Worm (Caenorhabditis elegans) whole organism, L4 larva: ENCODE results near the gene cdh-7.
A peak's percentile ranks its signal among the peaks of the same experiment; 100 is the strongest.

ENCODE experiments used
- D1046.2 ChIP-seq: fragments of 200-800 bp; sonication (Bioruptor generic); IDR thresholded peaks from 2 replicates; pipeline ENCODE4 v1.3.6; 2022; ENCODE audit warnings: missing genetic modification characterization, missing compliant biosample characterization
- F44E2.7 ChIP-seq: fragments of 200-800 bp; sonication (Bioruptor generic); IDR thresholded peaks from 2 replicates; pipeline ENCODE4 v2.1.2; 2022; ENCODE audit warnings: missing genetic modification characterization, missing compliant biosample characterization
- F49E8.2 ChIP-seq: sonication (generic microtip); optimal IDR thresholded peaks from 2 replicates; lab custom pipeline; 2016; ENCODE audit warnings: missing compliant biosample characterization, mild to moderate bottlenecking, missing genetic modification characterization, borderline replicate concordance
- R02D3.7 ChIP-seq: fragments of 150-350 bp; sonication (generic microtip); optimal IDR thresholded peaks from 3 replicates; lab custom pipeline; 2014; ENCODE audit warnings: missing biosample characterization, missing genetic modification characterization
- Y105C5A.15 ChIP-seq: fragments of 200-800 bp; sonication (Bioruptor generic); IDR thresholded peaks from 2 replicates; pipeline ENCODE4 v1.3.6; 2022; ENCODE audit warnings: missing genetic modification characterization, missing compliant biosample characterization
- Y5F2A.4 ChIP-seq: fragments of 200-800 bp; sonication (Bioruptor generic); optimal IDR thresholded peaks from 2 replicates; lab custom pipeline; 2018; ENCODE audit warnings: mild to moderate bottlenecking, missing genetic modification characterization, missing compliant biosample characterization
- aha-1 ChIP-seq: fragments of 150-350 bp; peaks from one replicate; lab custom pipeline; 2014; ENCODE audit warnings: missing biosample characterization, missing genetic modification characterization
- arid-1 ChIP-seq: fragments of 200-800 bp; sonication (Bioruptor generic); conservative IDR thresholded peaks from 2 replicates; pipeline ENCODE4 v1.3.6; 2022; ENCODE audit warnings: missing genetic modification reagents, missing genetic modification characterization, missing compliant biosample characterization
- attf-4 ChIP-seq: sonication (generic microtip); optimal IDR thresholded peaks from 3 replicates; lab custom pipeline; 2017; ENCODE audit warnings: missing biosample characterization, missing genetic modification characterization
- ceh-20 ChIP-seq: fragments of 200-800 bp; sonication (Bioruptor generic); IDR thresholded peaks from 2 replicates; pipeline ENCODE4 v1.3.6; 2022; ENCODE audit warnings: missing genetic modification reagents, missing genetic modification characterization, missing compliant biosample characterization
- ceh-62 ChIP-seq: sonication (generic microtip); optimal IDR thresholded peaks from 2 replicates; lab custom pipeline; 2017; ENCODE audit warnings: missing biosample characterization, missing genetic modification characterization
- cey-2 ChIP-seq: sonication (generic microtip); optimal IDR thresholded peaks from 3 replicates; lab custom pipeline; 2017; ENCODE audit warnings: missing genetic modification characterization, mild to moderate bottlenecking, missing compliant biosample characterization, antibody characterized with exemption, borderline replicate concordance; ENCODE audit not compliant: insufficient read depth
- daf-16 ChIP-seq, 3 experiments: sonication (generic microtip); optimal IDR thresholded peaks; 2 replicates each; lab custom pipeline; 2016 to 2017; ENCODE audit warnings: missing genetic modification characterization in 3 of 3, missing genetic modification reagents in 3 of 3, mild to moderate bottlenecking in 2 of 3, missing compliant biosample characterization in 2 of 3, missing biosample characterization in 1 of 3, moderate library complexity in 1 of 3
- daf-19 ChIP-seq: fragments of 200-800 bp; sonication (Bioruptor generic); conservative IDR thresholded peaks from 2 replicates; pipeline ENCODE4 v1.3.6; 2022; ENCODE audit warnings: missing genetic modification characterization, missing compliant biosample characterization
- dmd-6 ChIP-seq: fragments of 200-800 bp; sonication (Bioruptor generic); IDR thresholded peaks from 2 replicates; pipeline ENCODE4 v1.3.6; 2022; ENCODE audit warnings: missing genetic modification reagents, missing genetic modification characterization, missing compliant biosample characterization
- dmd-8 ChIP-seq: fragments of 200-800 bp; sonication (Bioruptor generic); IDR thresholded peaks from 2 replicates; pipeline ENCODE4 v1.3.6; 2022; ENCODE audit warnings: missing genetic modification characterization, missing compliant biosample characterization
- dpl-1 ChIP-seq: fragments of 150-350 bp; optimal IDR thresholded peaks from 2 replicates; lab custom pipeline; 2014; ENCODE audit warnings: missing biosample characterization, missing genetic modification reagents, missing genetic modification characterization
- duxl-1 ChIP-seq: sonication (generic microtip); optimal IDR thresholded peaks from 2 replicates; lab custom pipeline; 2016; ENCODE audit warnings: mild to moderate bottlenecking, missing genetic modification characterization, moderate library complexity, missing compliant biosample characterization; ENCODE audit not compliant: poor library complexity
- dve-1 ChIP-seq: sonication (generic microtip); optimal IDR thresholded peaks from 2 replicates; lab custom pipeline; 2017; ENCODE audit warnings: antibody characterized with exemption, mild to moderate bottlenecking, missing genetic modification characterization, missing compliant biosample characterization; ENCODE audit not compliant: insufficient read depth
- fkh-10 ChIP-seq: fragments of 150-350 bp; optimal IDR thresholded peaks from 2 replicates; lab custom pipeline; 2014; ENCODE audit warnings: missing biosample characterization, missing genetic modification reagents, missing genetic modification characterization
- gei-8 ChIP-seq: fragments of 200-800 bp; sonication (Bioruptor generic); optimal IDR thresholded peaks from 2 replicates; lab custom pipeline; 2018; ENCODE audit warnings: mild to moderate bottlenecking, missing genetic modification characterization, missing compliant biosample characterization
- hif-1 ChIP-seq, 2 experiments: sonication (generic microtip); optimal IDR thresholded peaks; 2 replicates each; lab custom pipeline; 2016 to 2017; ENCODE audit warnings: missing compliant biosample characterization in 2 of 2, missing genetic modification characterization in 2 of 2, missing genetic modification reagents in 2 of 2, missing genotype in 2 of 2, mild to moderate bottlenecking in 1 of 2
- hlh-11 ChIP-seq: fragments of 200-800 bp; sonication (Bioruptor generic); optimal IDR thresholded peaks from 2 replicates; lab custom pipeline; 2018; ENCODE audit warnings: mild to moderate bottlenecking, missing genetic modification characterization, missing compliant biosample characterization
- hlh-30 ChIP-seq: sonication (generic microtip); optimal IDR thresholded peaks from 2 replicates; lab custom pipeline; 2017; ENCODE audit warnings: antibody characterized with exemption, mild to moderate bottlenecking, missing genetic modification characterization, missing compliant biosample characterization; ENCODE audit not compliant: insufficient read depth
- lsy-2 ChIP-seq, 2 experiments: fragments of 150-350 bp in 1 of 2; sonication (generic microtip) in 1 of 2; optimal IDR thresholded peaks; 2 replicates each; lab custom pipeline; 2014 to 2017; ENCODE audit warnings: missing biosample characterization in 2 of 2, missing genetic modification characterization in 2 of 2
- madf-5 ChIP-seq, 2 experiments: fragments of 200-800 bp; sonication (Bioruptor generic); IDR thresholded peaks; 2 replicates each; pipeline ENCODE4 v1.3.6; 2022; ENCODE audit warnings: missing compliant biosample characterization in 2 of 2, missing genetic modification characterization in 2 of 2
- mdt-29 ChIP-seq: fragments of 200-800 bp; sonication (Bioruptor generic); IDR thresholded peaks from 2 replicates; pipeline ENCODE4 v1.3.6; 2022; ENCODE audit warnings: missing genetic modification reagents, missing genetic modification characterization, missing compliant biosample characterization
- mep-1 ChIP-seq: fragments of 150-350 bp; sonication (generic microtip); optimal IDR thresholded peaks from 3 replicates; lab custom pipeline; 2014; ENCODE audit warnings: missing biosample characterization, missing genetic modification characterization
- mes-2 ChIP-seq: sonication (generic microtip); optimal IDR thresholded peaks from 2 replicates; lab custom pipeline; 2016; ENCODE audit warnings: missing genotype, mild to moderate bottlenecking, missing genetic modification characterization, missing compliant biosample characterization; ENCODE audit not compliant: poor library complexity, severe bottlenecking
- nhr-10 ChIP-seq: fragments of 150-350 bp; optimal IDR thresholded peaks from 2 replicates; lab custom pipeline; 2014; ENCODE audit warnings: missing biosample characterization, missing genetic modification characterization
- nhr-102 ChIP-seq: sonication (generic microtip); optimal IDR thresholded peaks from 2 replicates; lab custom pipeline; 2016; ENCODE audit warnings: mild to moderate bottlenecking, missing genetic modification characterization, moderate library complexity, missing compliant biosample characterization
- nhr-25 ChIP-seq: sonication (generic microtip); optimal IDR thresholded peaks from 2 replicates; lab custom pipeline; 2017; ENCODE audit warnings: missing genetic modification characterization, mild to moderate bottlenecking, missing compliant biosample characterization, antibody characterized with exemption, moderate library complexity, borderline replicate concordance; ENCODE audit not compliant: insufficient read depth
- nhr-28 ChIP-seq: fragments of 150-350 bp; optimal IDR thresholded peaks from 2 replicates; lab custom pipeline; 2014; ENCODE audit warnings: missing biosample characterization, missing genetic modification characterization
- nhr-42 ChIP-seq: fragments of 200-800 bp; sonication (Bioruptor generic); IDR thresholded peaks from 2 replicates; pipeline ENCODE4 v1.3.6; 2022; ENCODE audit warnings: missing genetic modification characterization, missing compliant biosample characterization
- nhr-48 ChIP-seq: sonication (generic microtip); optimal IDR thresholded peaks from 2 replicates; lab custom pipeline; 2016; ENCODE audit warnings: mild to moderate bottlenecking, missing genetic modification characterization, missing compliant biosample characterization
- nhr-77 ChIP-seq: fragments of 150-350 bp; optimal IDR thresholded peaks from 2 replicates; lab custom pipeline; 2014; ENCODE audit warnings: missing biosample characterization, missing genetic modification characterization
- pha-4 ChIP-seq, 2 experiments: fragments of 150-350 bp in 1 of 2; fragments of 200-800 bp in 1 of 2; sonication (Bioruptor generic) in 1 of 2; IDR thresholded peaks in 1 of 2; optimal IDR thresholded peaks in 1 of 2; 2 replicates each; pipeline versions ENCODE4 v1.3.6 to Lab custom; 2014 to 2022; ENCODE audit warnings: missing genetic modification characterization in 2 of 2, missing genetic modification reagents in 2 of 2, missing biosample characterization in 1 of 2, missing compliant biosample characterization in 1 of 2
- pqm-1 ChIP-seq: sonication (generic microtip); optimal IDR thresholded peaks from 2 replicates; lab custom pipeline; 2017; ENCODE audit warnings: missing biosample characterization, missing genetic modification characterization
- skn-1 ChIP-seq: fragments of 150-350 bp; optimal IDR thresholded peaks from 2 replicates; lab custom pipeline; 2014; ENCODE audit warnings: missing biosample characterization, missing genetic modification characterization
- spr-3 ChIP-seq: fragments of 200-800 bp; sonication (Bioruptor generic); optimal IDR thresholded peaks from 2 replicates; lab custom pipeline; 2018; ENCODE audit warnings: mild to moderate bottlenecking, missing genetic modification characterization, missing compliant biosample characterization
- unc-39 ChIP-seq: sonication (generic microtip); optimal IDR thresholded peaks from 2 replicates; lab custom pipeline; 2017; ENCODE audit warnings: missing biosample characterization, missing genetic modification characterization
- zag-1 ChIP-seq: fragments of 150-350 bp; optimal IDR thresholded peaks from 2 replicates; lab custom pipeline; 2014; ENCODE audit warnings: missing biosample characterization, missing genetic modification characterization
- zfp-3 ChIP-seq: fragments of 200-800 bp; sonication (Bioruptor generic); conservative IDR thresholded peaks from 2 replicates; pipeline ENCODE4 v1.3.6; 2022; ENCODE audit warnings: missing genetic modification reagents, missing genetic modification characterization, missing compliant biosample characterization
- ztf-7 ChIP-seq: fragments of 150-350 bp; optimal IDR thresholded peaks from 2 replicates; lab custom pipeline; 2014; ENCODE audit warnings: missing biosample characterization, missing genetic modification characterization

The cdh-7 gene

DNA sequence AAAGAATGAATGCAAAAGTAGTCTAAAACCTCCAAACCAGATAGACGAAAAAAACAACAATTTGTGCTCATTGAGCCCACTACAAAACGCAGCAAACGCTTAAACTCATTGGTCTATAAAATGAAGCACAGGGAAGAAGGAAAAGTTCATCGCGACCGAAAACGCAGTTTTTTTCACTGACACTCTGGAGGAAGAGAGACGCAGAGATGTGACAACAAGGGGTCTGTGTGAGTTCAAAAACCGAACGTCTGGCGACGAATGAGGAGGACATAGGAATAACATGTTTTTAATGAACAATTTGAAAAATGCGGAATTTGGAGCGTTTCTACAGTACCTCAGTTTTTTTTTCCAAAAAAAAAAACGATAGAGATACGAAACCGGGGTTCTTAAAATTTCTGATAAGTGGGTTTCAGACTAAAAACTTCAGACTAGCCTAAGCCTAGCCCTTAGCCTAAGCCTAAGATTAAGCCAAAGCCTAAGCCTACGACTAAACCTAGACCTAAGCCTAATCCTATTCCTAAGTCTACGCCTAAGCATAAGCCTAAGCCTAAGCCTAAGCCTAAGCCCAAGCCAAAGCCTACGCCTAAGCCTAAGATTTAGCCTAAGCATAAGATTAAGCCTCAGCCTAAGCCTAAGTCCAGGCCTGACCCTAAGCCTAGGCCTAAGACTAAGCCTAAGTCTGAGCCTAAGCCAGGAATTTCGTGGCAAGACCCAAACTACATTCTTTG is 23.6 kb upstream of the cdh-7 start (continued):
- TF ChIP-seq lsy-2 (tag; optimal IDR thresholded peaks at IDR 0.05; lab: Kevin White, UChicago) (peak in 1 of 2 experiments; percentile 1), pqm-1 (peak; percentile 4), gei-8 (GFP tag; lab: Kevin White, UChicago) (no peak), zfp-3 (no peak), F49E8.2 (tag; lab: Kevin White, UChicago) (no peak), daf-19 (no peak), Y105C5A.15 (no peak), ceh-20 (GFP tag; lab: Robert Waterston, UW) (no peak), attf-4 (tag; lab: Kevin White, UChicago) (no peak)

DNA sequence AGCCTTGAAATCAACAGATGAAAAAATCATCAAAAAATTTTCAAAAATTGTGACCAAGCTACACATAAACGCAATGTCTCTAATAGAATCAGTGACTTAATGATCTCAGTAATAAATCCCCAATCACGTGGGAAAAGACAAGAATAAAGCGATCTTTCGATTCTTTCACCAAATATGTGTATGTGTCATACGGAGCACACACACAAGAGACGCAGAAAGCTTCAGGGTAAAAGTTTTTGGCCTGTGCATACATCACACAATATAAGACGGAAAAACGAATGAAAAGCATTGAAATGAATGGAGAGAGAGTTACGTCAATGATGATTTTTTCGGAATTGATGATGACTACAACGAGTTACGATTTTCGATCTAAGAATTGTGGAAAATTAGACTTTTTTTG is 22.6 kb upstream of the cdh-7 start:
- no peak for TF ChIP-seq ztf-7 (tag; lab: Kevin White, UChicago)
- peak; percentile 40; the same call in 1 of the 2 replicates for TF ChIP-seq dmd-6 (GFP tag; lab: Robert Waterston, UW)
- peak; percentile 8 for TF ChIP-seq dve-1 (tag; lab: Kevin White, UChicago)
- no peak for TF ChIP-seq zag-1 (tag; lab: Kevin White, UChicago)
- TF ChIP-seq hlh-30 (tag; lab: Kevin White, UChicago) = peak; percentile 1
- peak; percentile 28 for TF ChIP-seq nhr-28 (tag; lab: Kevin White, UChicago)
- TF ChIP-seq dmd-8 (GFP tag; lab: Robert Waterston, UW) = no peak
- peak; percentile 24 for TF ChIP-seq nhr-77 (tag; lab: Kevin White, UChicago)
- no peak for TF ChIP-seq Y5F2A.4 (GFP tag; lab: Kevin White, UChicago)
- peak; percentile 63 for TF ChIP-seq aha-1 (tag; lab: Kevin White, UChicago)
- TF ChIP-seq pha-4 (GFP tag; IDR thresholded peaks at IDR 0.05; lab: Robert Waterston, UW) = no peak
- peak; percentile 60 for TF ChIP-seq pha-4 (tag; optimal IDR thresholded peaks at IDR 0.05; lab: Kevin White, UChicago)

ce11 chrII:14822419-14822818 is 20.6 kb upstream of the cdh-7 start:
- TF ChIP-seq dmd-6 (GFP tag; lab: Robert Waterston, UW) = peak; percentile 92
- no peak for TF ChIP-seq skn-1 (tag; lab: Kevin White, UChicago)
- peak; percentile 66 for TF ChIP-seq nhr-102 (tag; lab: Kevin White, UChicago)
- TF ChIP-seq nhr-48 (tag; lab: Kevin White, UChicago) = peak; percentile 64
- TF ChIP-seq unc-39 (tag; lab: Kevin White, UChicago) = no peak
- peak; percentile 63 for TF ChIP-seq mes-2
- no peak for TF ChIP-seq madf-5 (GFP tag; IDR thresholded peaks at IDR 0.05; lab: Robert Waterston, UW)
- TF ChIP-seq arid-1 = no peak
- no peak for TF ChIP-seq daf-16 (GFP tag; optimal IDR thresholded peaks at IDR 0.05; lab: Kevin White, UChicago)
- TF ChIP-seq daf-16 (tag; optimal IDR thresholded peaks at IDR 0.05; lab: Kevin White, UChicago) = peak; percentile 69
- no peak for TF ChIP-seq fkh-10 (GFP tag; lab: Kevin White, UChicago)
- peak; percentile 97 for TF ChIP-seq nhr-77 (tag; lab: Kevin White, UChicago)
- TF ChIP-seq F44E2.7 (GFP tag; lab: Robert Waterston, UW) = no peak
- TF ChIP-seq cey-2 (tag; lab: Kevin White, UChicago) = no peak
- TF ChIP-seq nhr-28 (tag; lab: Kevin White, UChicago) = peak; percentile 88
- peak; percentile 80 for TF ChIP-seq mep-1
- TF ChIP-seq R02D3.7 = no peak
- peak in 1 of 2 experiments; percentile 3 for TF ChIP-seq hif-1 (tag; optimal IDR thresholded peaks at IDR 0.05; lab: Kevin White, UChicago)
- TF ChIP-seq nhr-10 = peak; percentile 54
- no peak for TF ChIP-seq ztf-7 (tag; lab: Kevin White, UChicago)
- peak; percentile 79 for TF ChIP-seq nhr-42 (GFP tag; lab: Robert Waterston, UW)
- TF ChIP-seq D1046.2 (GFP tag; lab: Robert Waterston, UW) = no peak
- TF ChIP-seq ceh-62 = no peak
- TF ChIP-seq hlh-11 (tag; lab: Kevin White, UChicago) = peak; percentile 88
- peak; percentile 78 for TF ChIP-seq nhr-25
- no peak for TF ChIP-seq mdt-29
- TF ChIP-seq spr-3 (GFP tag; lab: Kevin White, UChicago) = no peak
- TF ChIP-seq duxl-1 (tag; lab: Kevin White, UChicago) = no peak
- peak; percentile 60 for TF ChIP-seq dpl-1 (GFP tag; lab: Kevin White, UChicago)
- TF ChIP-seq F49E8.2 (tag; lab: Kevin White, UChicago) = no peak
